Worm (Caenorhabditis elegans): ENCODE measurements around the gene ZK856.6.
A peak's percentile ranks its signal among the peaks of the same experiment; 100 is the strongest.

Gene ZK856.6

DNA sequence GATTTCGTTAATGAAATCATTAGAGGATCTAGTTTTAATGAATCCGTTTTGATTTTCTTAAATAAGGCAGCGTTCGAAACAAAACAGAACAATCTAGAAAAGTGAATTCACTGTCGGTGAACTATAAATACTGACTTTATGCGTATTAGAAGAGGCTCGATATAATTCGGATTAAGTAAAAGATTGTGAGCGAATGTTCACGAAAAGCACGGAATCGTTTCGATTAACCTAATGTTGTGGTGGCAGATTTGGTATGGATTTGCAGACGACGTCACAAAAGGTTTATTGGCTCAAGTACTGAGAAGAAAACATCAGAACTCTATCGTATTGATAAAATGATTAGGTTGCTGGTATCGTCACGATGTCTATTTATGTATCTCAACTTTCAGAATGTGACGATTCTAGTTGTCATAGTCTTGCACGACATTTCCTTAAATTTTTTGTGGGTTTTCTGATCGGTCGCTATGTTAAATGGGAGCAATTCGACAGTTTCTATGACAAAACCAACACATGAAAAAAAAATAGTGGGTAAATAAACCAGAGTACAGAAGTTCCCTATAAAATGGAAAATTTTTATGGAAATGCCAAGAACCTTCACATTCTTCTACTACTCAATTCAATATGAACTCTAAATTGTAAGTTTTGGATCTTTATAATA is 30.9 kb downstream of the ZK856.6 start, which contains the start of the genes pyt-1 and fipr-7:
Gene pyt-1, minus strand, starts transcription at position 101 of the 658 bp plus-strand sequence.
Gene fipr-7, plus strand, starts transcription at position 608 of the 658 bp plus-strand sequence.
- TF ChIP-seq unc-39 (tag; optimal IDR thresholded peaks at IDR 0.05) (no peak), mab-5 (tag; optimal IDR thresholded peaks at IDR 0.05) (no peak), nhr-12 (tag; optimal IDR thresholded peaks at IDR 0.05) (no peak), ces-1 (GFP tag; optimal IDR thresholded peaks at IDR 0.05) (no peak), ham-2 (GFP tag; optimal IDR thresholded peaks at IDR 0.05) (no peak), hlh-1 (tag; optimal IDR thresholded peaks at IDR 0.05) (no peak), snpc-4 (tag; optimal IDR thresholded peaks at IDR 0.05) (no peak), unc-62 (GFP tag; optimal IDR thresholded peaks at IDR 0.05) (no peak), zip-8 (tag; optimal IDR thresholded peaks at IDR 0.05) (no peak), ceh-39 (tag; optimal IDR thresholded peaks at IDR 0.05) (no peak), nhr-237 (tag; optimal IDR thresholded peaks at IDR 0.05) (no peak), cnd-1 (tag; optimal IDR thresholded peaks at IDR 0.05) (no peak), lin-32 (GFP tag; optimal IDR thresholded peaks at IDR 0.05) (no peak), lin-13 (tag; optimal IDR thresholded peaks at IDR 0.05) (no peak)

DNA sequence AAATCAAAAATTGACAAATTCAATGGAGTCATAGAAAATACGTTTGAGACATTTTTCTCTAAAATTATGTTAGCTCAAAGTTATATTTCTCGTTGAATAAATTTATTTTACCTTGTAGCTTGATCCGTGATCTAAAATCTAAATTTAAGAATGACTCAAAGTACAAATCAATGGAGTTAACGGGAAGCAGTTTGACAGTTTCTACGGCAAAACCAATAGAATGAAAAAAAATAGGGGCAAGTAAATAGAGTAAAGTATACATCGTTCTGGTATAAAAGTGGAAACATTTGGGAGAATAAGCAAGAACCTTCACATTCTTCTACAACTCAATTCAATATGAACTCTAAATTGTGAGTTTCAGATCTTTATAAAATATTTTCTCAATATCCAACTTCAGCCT is 32.4 kb downstream of the ZK856.6 start, which contains the start of gene fipr-6:
Gene fipr-6, plus strand, starts transcription at position 301 of the 400 bp plus-strand sequence.
- TF ChIP-seq elt-1 (tag; optimal IDR thresholded peaks at IDR 0.05; ENCODE audit: borderline replicate concordance, insufficient read depth): no peak

DNA sequence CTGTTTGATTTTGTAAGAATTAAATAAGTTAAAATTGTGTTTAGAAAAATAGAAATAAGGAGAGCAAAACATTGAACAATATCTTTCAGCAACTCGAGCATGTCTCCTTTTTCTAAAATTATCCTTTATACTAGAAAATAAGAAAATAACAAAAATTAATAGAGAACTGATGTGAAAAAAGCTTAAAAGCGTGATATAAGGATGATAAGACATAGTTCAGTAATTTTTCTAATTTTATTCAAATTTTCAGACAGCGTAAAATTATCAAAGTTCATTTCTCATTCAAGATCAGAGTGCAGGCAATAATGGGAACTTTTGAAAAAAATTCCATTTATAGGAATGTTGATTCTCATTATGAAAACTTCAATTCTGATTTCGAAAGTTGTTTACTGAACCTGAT is 34.8 kb downstream of the ZK856.6 start, which contains the start of gene str-182:
Gene str-182, minus strand, starts transcription at position 101 of the 400 bp plus-strand sequence.
- TF ChIP-seq lin-13 (tag; optimal IDR thresholded peaks at IDR 0.05) (no peak), unc-62 (GFP tag; optimal IDR thresholded peaks at IDR 0.05) (no peak), ztf-11 (tag; optimal IDR thresholded peaks at IDR 0.05) (no peak), nhr-12 (tag; optimal IDR thresholded peaks at IDR 0.05) (no peak), drap-1 (GFP tag; optimal IDR thresholded peaks at IDR 0.05) (no peak), tbx-8 (GFP tag; optimal IDR thresholded peaks at IDR 0.05) (no peak), ceh-39 (tag; optimal IDR thresholded peaks at IDR 0.05) (no peak), lsy-2 (tag; optimal IDR thresholded peaks at IDR 0.05) (no peak), elt-1 (tag; optimal IDR thresholded peaks at IDR 0.05; ENCODE audit: borderline replicate concordance, insufficient read depth) (no peak), mls-2 (tag; optimal IDR thresholded peaks at IDR 0.05) (no peak), cnd-1 (tag; optimal IDR thresholded peaks at IDR 0.05) (no peak), bed-3 (GFP tag; optimal IDR thresholded peaks at IDR 0.05) (no peak), nhr-76 (tag; optimal IDR thresholded peaks at IDR 0.05) (no peak), pha-4 (tag; optimal IDR thresholded peaks at IDR 0.05) (no peak), ces-1 (GFP tag; optimal IDR thresholded peaks at IDR 0.05) (no peak)

DNA sequence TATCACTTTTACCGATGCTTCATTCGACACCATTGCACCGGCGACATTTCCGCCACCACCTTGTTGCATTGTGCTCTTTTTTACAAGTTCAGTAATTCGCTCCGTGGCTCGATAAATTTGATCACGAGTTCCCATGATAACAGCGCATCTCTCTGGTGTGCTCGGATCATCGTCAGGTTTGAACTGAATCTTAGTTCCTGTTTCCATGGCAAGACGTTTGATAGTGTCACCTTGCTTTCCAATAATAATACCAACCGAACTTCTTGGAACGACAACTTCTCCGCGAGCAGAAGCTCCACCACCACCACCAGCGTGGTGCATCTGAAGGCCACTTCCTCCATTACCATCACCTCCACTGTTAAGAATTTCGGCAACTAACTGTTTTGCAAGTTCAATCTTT is 38.7 kb downstream of the ZK856.6 start:
- TF ChIP-seq lin-13 (tag; optimal IDR thresholded peaks at IDR 0.05) (no peak), sptf-1 (tag; optimal IDR thresholded peaks at IDR 0.05) (no peak), mep-1 (tag; optimal IDR thresholded peaks at IDR 0.05) (no peak), hlh-1 (tag; optimal IDR thresholded peaks at IDR 0.05) (no peak), blmp-1 (tag; optimal IDR thresholded peaks at IDR 0.05) (no peak), zip-8 (tag; optimal IDR thresholded peaks at IDR 0.05) (no peak), nhr-2 (tag; optimal IDR thresholded peaks at IDR 0.05) (no peak), unc-39 (tag; optimal IDR thresholded peaks at IDR 0.05) (no peak), nhr-237 (tag; optimal IDR thresholded peaks at IDR 0.05) (no peak), elt-1 (tag; optimal IDR thresholded peaks at IDR 0.05; ENCODE audit: borderline replicate concordance, insufficient read depth) (no peak)

DNA sequence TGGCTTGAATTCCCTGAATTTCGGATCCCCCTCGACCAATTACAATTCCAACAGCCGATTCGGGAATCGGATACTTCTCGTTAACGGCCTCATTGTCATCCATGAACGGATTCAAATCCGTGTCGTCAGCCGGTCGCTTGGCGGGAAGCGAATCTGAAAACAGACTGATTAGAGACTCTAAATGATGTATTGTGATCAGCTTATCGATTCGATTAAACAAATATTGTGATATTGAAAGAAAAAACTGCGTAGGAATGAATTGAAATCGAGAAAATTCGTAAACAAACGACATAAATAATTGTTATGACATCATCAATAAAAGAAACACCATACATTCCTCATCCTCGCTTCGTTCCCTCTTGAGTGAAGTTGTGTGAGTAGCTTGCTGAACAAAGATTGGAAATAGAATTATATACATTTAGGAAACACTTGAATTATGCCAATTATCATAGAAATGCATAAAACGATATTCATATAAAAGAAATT is 39.5 kb downstream of the ZK856.6 start:
- TF ChIP-seq sptf-1 (tag; optimal IDR thresholded peaks at IDR 0.05): no peak
- no peak for TF ChIP-seq nhr-2 (tag; optimal IDR thresholded peaks at IDR 0.05)
- no peak for TF ChIP-seq unc-62 (GFP tag; optimal IDR thresholded peaks at IDR 0.05)
- TF ChIP-seq pha-4 (tag; optimal IDR thresholded peaks at IDR 0.05): no peak
- no peak for TF ChIP-seq elt-1 (tag; optimal IDR thresholded peaks at IDR 0.05; ENCODE audit: borderline replicate concordance, insufficient read depth)
- TF ChIP-seq unc-39 (tag; optimal IDR thresholded peaks at IDR 0.05): no peak
- TF ChIP-seq snpc-4 (tag; optimal IDR thresholded peaks at IDR 0.05): no peak
- TF ChIP-seq M03D4.4 (tag; optimal IDR thresholded peaks at IDR 0.05): no peak
- TF ChIP-seq ham-2 (GFP tag; optimal IDR thresholded peaks at IDR 0.05): no peak
- no peak for TF ChIP-seq bed-3 (GFP tag; optimal IDR thresholded peaks at IDR 0.05)

DNA sequence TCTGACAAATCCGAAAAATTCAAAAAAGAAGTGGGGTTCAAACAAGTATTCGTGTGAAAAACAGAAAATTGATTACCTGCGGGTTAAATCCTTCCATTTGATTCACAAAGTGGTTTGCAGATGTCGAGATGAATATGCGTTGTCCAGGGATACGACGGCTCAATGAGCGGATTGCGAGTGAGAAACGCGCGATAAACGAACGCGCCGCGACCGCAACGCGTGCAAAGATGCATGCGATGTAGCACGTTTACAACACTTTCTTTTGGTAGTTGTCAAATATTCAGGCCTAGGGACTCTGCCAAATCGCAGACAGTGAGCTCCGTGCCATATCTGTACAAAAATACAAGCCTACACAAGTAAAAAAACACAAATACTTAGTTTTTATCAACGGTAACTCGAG is 40.2 kb downstream of the ZK856.6 start, which contains the start of gene fubl-1:
Gene fubl-1, minus strand, starts transcription at position 202 of the 400 bp plus-strand sequence.
- TF ChIP-seq mep-1 (tag; optimal IDR thresholded peaks at IDR 0.05): peak; percentile 42
- TF ChIP-seq ham-2 (GFP tag; optimal IDR thresholded peaks at IDR 0.05): no peak
- TF ChIP-seq ceh-43 (GFP tag; optimal IDR thresholded peaks at IDR 0.05): no peak
- peak; percentile 31 for TF ChIP-seq lsy-2 (tag; optimal IDR thresholded peaks at IDR 0.05)
- TF ChIP-seq mab-5 (tag; optimal IDR thresholded peaks at IDR 0.05): no peak
- no peak for TF ChIP-seq unc-120 (tag; optimal IDR thresholded peaks at IDR 0.05; ENCODE audit: poor library complexity, severe bottlenecking)
- no peak for TF ChIP-seq tbx-8 (GFP tag; optimal IDR thresholded peaks at IDR 0.05)
- no peak for TF ChIP-seq ceh-39 (tag; optimal IDR thresholded peaks at IDR 0.05)
- no peak for TF ChIP-seq nhr-28 (tag; optimal IDR thresholded peaks at IDR 0.05)
- TF ChIP-seq nhr-2 (tag; optimal IDR thresholded peaks at IDR 0.05): no peak
- no peak for TF ChIP-seq unc-62 (GFP tag; optimal IDR thresholded peaks at IDR 0.05)
- TF ChIP-seq lin-13 (tag; optimal IDR thresholded peaks at IDR 0.05): peak; percentile 2
- TF ChIP-seq ces-1 (GFP tag; optimal IDR thresholded peaks at IDR 0.05): peak; percentile 7
- no peak for TF ChIP-seq ceh-83 (GFP tag; optimal IDR thresholded peaks at IDR 0.05)
- TF ChIP-seq flh-1 (GFP tag; optimal IDR thresholded peaks at IDR 0.05): no peak
- no peak for TF ChIP-seq snpc-4 (tag; optimal IDR thresholded peaks at IDR 0.05)
- no peak for TF ChIP-seq zip-8 (tag; optimal IDR thresholded peaks at IDR 0.05)
- peak; percentile 46 for TF ChIP-seq sptf-1 (tag; optimal IDR thresholded peaks at IDR 0.05)
- no peak for TF ChIP-seq nhr-237 (tag; optimal IDR thresholded peaks at IDR 0.05)
- no peak for TF ChIP-seq M03D4.4 (tag; optimal IDR thresholded peaks at IDR 0.05)
- TF ChIP-seq pha-4 (tag; optimal IDR thresholded peaks at IDR 0.05): peak; percentile 8
- no peak for TF ChIP-seq ztf-11 (tag; optimal IDR thresholded peaks at IDR 0.05)
- no peak for TF ChIP-seq drap-1 (GFP tag; optimal IDR thresholded peaks at IDR 0.05)

Data from whole organism, mixed stage, embryonic.